Worm (Caenorhabditis elegans): ENCODE data around the gene F46C5.10.

DNA sequence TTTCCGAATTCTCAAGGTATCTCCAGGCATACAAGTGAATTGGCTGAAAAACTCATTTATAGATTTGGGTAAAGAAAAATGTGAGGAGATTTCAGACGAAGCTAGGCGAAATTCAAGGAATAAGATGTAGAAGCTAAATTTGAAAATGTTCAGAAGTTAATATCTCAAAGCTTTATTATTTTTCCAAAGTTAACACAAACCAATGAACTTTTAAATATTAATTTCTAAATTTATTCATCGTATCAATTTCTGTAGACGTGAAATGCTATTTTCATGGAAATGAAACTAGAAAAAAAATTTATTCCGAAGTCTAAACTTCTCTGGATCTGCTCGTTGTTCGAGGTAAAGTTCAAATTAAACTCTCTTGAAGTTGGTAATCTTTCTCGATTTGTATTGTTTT, 26.5 kb upstream of the F46C5.10 start, which contains the start of gene agxt-1:
- TF ChIP-seq pag-3 (tag; optimal IDR thresholded peaks at IDR 0.05; ENCODE audit: borderline replicate concordance, insufficient read depth) (no peak), mdl-1 (tag; optimal IDR thresholded peaks at IDR 0.05) (no peak), fkh-8 (tag; optimal IDR thresholded peaks at IDR 0.05) (no peak), nhr-47 (tag; optimal IDR thresholded peaks at IDR 0.05) (no peak), unc-130 (tag; optimal IDR thresholded peaks at IDR 0.05) (no peak)

All from whole organism, L1 larva.